Fruit fly (Drosophila melanogaster) S2 (cell line): Measurements from ENCODE around the gene Gr64c.

ENCODE experiments used
- CG8478 ChIP-seq: fragments of >200 bp; optimal IDR thresholded peaks from 2 replicates; lab custom pipeline; 2018
- CTCF ChIP-seq, 2 experiments: fragments of >200 bp; optimal IDR thresholded peaks; 2 replicates each; lab custom pipeline; 2018

dm6 chr3L:3983466-3983946 lies 44.9 kb upstream of the Gr64c start, which contains the start of gene scrt:
- TF ChIP-seq CG8478 (lab: Kevin White, UChicago) (no peak), CTCF (optimal IDR thresholded peaks at IDR 0.05; lab: Kevin White, UChicago) (no peak)
